Worm (Caenorhabditis elegans): Measurements from ENCODE around the gene Y116F11B.9.

Y116F11B.9 gene

ce11 chrV:19895250-19895649 is 27.5 kb upstream of the Y116F11B.9 start, which contains the start of gene gly-4:
TSS of gene gly-4 (minus strand) at chrV:19895350.
- TF ChIP-seq elt-2 (tag; optimal IDR thresholded peaks at IDR 0.05) (no peak), mep-1 (tag; optimal IDR thresholded peaks at IDR 0.05) (no peak), lin-35 (GFP tag; optimal IDR thresholded peaks at IDR 0.05) (no peak), aly-2 (tag; optimal IDR thresholded peaks at IDR 0.05) (no peak), egl-27 (tag; optimal IDR thresholded peaks at IDR 0.05) (no peak), ztf-4 (tag; optimal IDR thresholded peaks at IDR 0.05) (no peak), nhr-11 (tag; optimal IDR thresholded peaks at IDR 0.05) (no peak), F16B12.6 (tag; optimal IDR thresholded peaks at IDR 0.05) (no peak), unc-30 (tag; optimal IDR thresholded peaks at IDR 0.05) (no peak), nhr-19 (GFP tag; conservative IDR thresholded peaks at IDR 0.05) (no peak)

ce11 chrV:19882916-19883315 is 15.1 kb upstream of the Y116F11B.9 start, which contains the start of gene Y116F11B.13:
TSS of gene Y116F11B.13 (plus strand) at chrV:19883216.
- TF ChIP-seq sup-37 (GFP tag; optimal IDR thresholded peaks at IDR 0.05) (no peak), jun-1 (tag; optimal IDR thresholded peaks at IDR 0.05) (no peak), mdl-1 (tag; optimal IDR thresholded peaks at IDR 0.05) (no peak), elt-2 (tag; optimal IDR thresholded peaks at IDR 0.05) (no peak), nhr-237 (tag; optimal IDR thresholded peaks at IDR 0.05) (no peak), ceh-90 (tag; optimal IDR thresholded peaks at IDR 0.05) (no peak), lsy-2 (tag; optimal IDR thresholded peaks at IDR 0.05) (no peak), sptf-1 (tag; optimal IDR thresholded peaks at IDR 0.05) (no peak)

- TF ChIP-seq mab-9 (GFP tag; IDR thresholded peaks at IDR 0.05) (no peak), C04F5.9 (tag; optimal IDR thresholded peaks at IDR 0.05) (no peak), isw-1 (GFP tag; IDR thresholded peaks at IDR 0.05) (no peak), unc-130 (tag; optimal IDR thresholded peaks at IDR 0.05) (no peak), C34B4.2 (tag; optimal IDR thresholded peaks at IDR 0.05) (no peak), nhr-19 (GFP tag; conservative IDR thresholded peaks at IDR 0.05) (no peak), zip-4 (GFP tag; optimal IDR thresholded peaks at IDR 0.05) (no peak), fkh-8 (tag; optimal IDR thresholded peaks at IDR 0.05) (no peak), aha-1 (tag; optimal IDR thresholded peaks at IDR 0.05) (no peak), ceh-90 (tag; optimal IDR thresholded peaks at IDR 0.05) (no peak), nhr-20 (tag; optimal IDR thresholded peaks at IDR 0.05) (no peak), mdl-1 (tag; optimal IDR thresholded peaks at IDR 0.05) (no peak), unc-98 (GFP tag; IDR thresholded peaks at IDR 0.05) (no peak), ceh-82 (tag; optimal IDR thresholded peaks at IDR 0.05) (no peak), lin-39 (tag; optimal IDR thresholded peaks at IDR 0.05) (no peak), hlh-4 (tag; optimal IDR thresholded peaks at IDR 0.05) (no peak)
Observed at ce11 chrV:19860225-19860624, 7.6 kb downstream of the Y116F11B.9 start.

ce11 chrV:19857334-19857733 is 10.4 kb downstream of the Y116F11B.9 start, which contains the start of gene Y116F11B.8:
TSS of gene Y116F11B.8 (plus strand) at chrV:19857634.
- no peak for TF ChIP-seq hpl-2 (GFP tag; optimal IDR thresholded peaks at IDR 0.05)
- no peak for TF ChIP-seq elt-2 (tag; optimal IDR thresholded peaks at IDR 0.05)
- no peak for TF ChIP-seq snu-23 (GFP tag; optimal IDR thresholded peaks at IDR 0.05)
- no peak for TF ChIP-seq nhr-77 (tag; optimal IDR thresholded peaks at IDR 0.05)
- TF ChIP-seq snpc-4 (tag; optimal IDR thresholded peaks at IDR 0.05) = no peak
- no peak for TF ChIP-seq dpl-1 (GFP tag; optimal IDR thresholded peaks at IDR 0.05)
- TF ChIP-seq unc-130 (tag; optimal IDR thresholded peaks at IDR 0.05) = no peak
- TF ChIP-seq nhr-28 (tag; optimal IDR thresholded peaks at IDR 0.05) = no peak
- TF ChIP-seq fos-1 (tag; optimal IDR thresholded peaks at IDR 0.05) = no peak
- TF ChIP-seq alr-1 (tag; optimal IDR thresholded peaks at IDR 0.05; ENCODE audit: borderline replicate concordance) = no peak
- no peak for TF ChIP-seq mdl-1 (tag; optimal IDR thresholded peaks at IDR 0.05)
- no peak for TF ChIP-seq aha-1 (tag; optimal IDR thresholded peaks at IDR 0.05)
- no peak for TF ChIP-seq nhr-11 (tag; optimal IDR thresholded peaks at IDR 0.05)
- TF ChIP-seq hlh-17 (GFP tag; optimal IDR thresholded peaks at IDR 0.05; ENCODE audit: borderline replicate concordance) = no peak
- TF ChIP-seq mef-2 (tag; optimal IDR thresholded peaks at IDR 0.05) = no peak
- TF ChIP-seq hlh-4 (tag; optimal IDR thresholded peaks at IDR 0.05) = no peak
- TF ChIP-seq sup-37 (GFP tag; optimal IDR thresholded peaks at IDR 0.05) = no peak
- TF ChIP-seq dsc-1 (tag; optimal IDR thresholded peaks at IDR 0.05) = no peak
- TF ChIP-seq unc-62 (GFP tag; optimal IDR thresholded peaks at IDR 0.05) = no peak
- TF ChIP-seq ceh-82 (tag; optimal IDR thresholded peaks at IDR 0.05) = no peak

All from whole organism, L1 larva.